Worm (Caenorhabditis elegans) whole organism, early embryonic: ENCODE measurements around the gene M04B2.7.
A peak's percentile ranks its signal among the peaks of the same experiment; 100 is the strongest.

Source experiments
- B0310.2 ChIP-seq: sonication (generic microtip); optimal IDR thresholded peaks from 2 replicates; lab custom pipeline; 2016; ENCODE audit warnings: mild to moderate bottlenecking, missing genetic modification characterization, missing compliant biosample characterization
- F13C5.2 ChIP-seq: sonication (generic microtip); optimal IDR thresholded peaks from 2 replicates; lab custom pipeline; 2017; ENCODE audit warnings: mild to moderate bottlenecking, missing genetic modification characterization, inconsistent platforms, missing compliant biosample characterization
- aly-1 ChIP-seq: sonication (generic microtip); optimal IDR thresholded peaks from 2 replicates; lab custom pipeline; 2016; ENCODE audit warnings: missing genetic modification characterization, missing compliant biosample characterization
- ama-1 ChIP-seq: fragments of 150-350 bp; optimal IDR thresholded peaks from 2 replicates; lab custom pipeline; 2014
- ceh-13 ChIP-seq: fragments of 200-800 bp; sonication (Bioruptor generic); optimal IDR thresholded peaks from 2 replicates; lab custom pipeline; 2018; ENCODE audit warnings: mild to moderate bottlenecking, missing genetic modification characterization, missing compliant biosample characterization
- ceh-36 ChIP-seq: sonication (generic microtip); optimal IDR thresholded peaks from 2 replicates; lab custom pipeline; 2016; ENCODE audit warnings: missing genetic modification characterization, inconsistent platforms, missing compliant biosample characterization
- ets-7 ChIP-seq: sonication (generic microtip); optimal IDR thresholded peaks from 2 replicates; lab custom pipeline; 2016; ENCODE audit warnings: missing genotype, missing genetic modification characterization, missing compliant biosample characterization
- flt-1 ChIP-seq: fragments of 200-800 bp; sonication (Bioruptor generic); IDR thresholded peaks from 2 replicates; pipeline ENCODE4 v1.3.6; 2022; ENCODE audit warnings: missing genetic modification characterization, missing compliant biosample characterization
- hmbx-1 ChIP-seq: sonication (generic microtip); optimal IDR thresholded peaks from 2 replicates; lab custom pipeline; 2016; ENCODE audit warnings: mild to moderate bottlenecking, missing genetic modification characterization, missing compliant biosample characterization
- hmg-4 ChIP-seq: fragments of 200-800 bp; sonication (Bioruptor generic); optimal IDR thresholded peaks from 2 replicates; lab custom pipeline; 2018; ENCODE audit warnings: mild to moderate bottlenecking, missing genetic modification characterization, missing compliant biosample characterization
- hnd-1 ChIP-seq: sonication (generic microtip); optimal IDR thresholded peaks from 2 replicates; lab custom pipeline; 2016; ENCODE audit warnings: missing genetic modification characterization, missing compliant biosample characterization
- pes-1 ChIP-seq: fragments of 200-800 bp; sonication (Bioruptor generic); IDR thresholded peaks from 2 replicates; pipeline ENCODE4 v1.3.6; 2022; ENCODE audit warnings: missing genetic modification reagents, missing genetic modification characterization, missing compliant biosample characterization
- scrt-1 ChIP-seq: fragments of 200-800 bp; sonication (Bioruptor generic); IDR thresholded peaks from 2 replicates; pipeline ENCODE4 v1.3.6; 2022; ENCODE audit warnings: missing genetic modification characterization, missing compliant biosample characterization
- sea-1 ChIP-seq: fragments of 200-800 bp; sonication (Bioruptor generic); conservative IDR thresholded peaks from 2 replicates; pipeline ENCODE4 v1.3.6; 2022; ENCODE audit warnings: missing genetic modification characterization, missing compliant biosample characterization
- tbx-11 ChIP-seq: fragments of 200-800 bp; sonication (Bioruptor generic); IDR thresholded peaks from 2 replicates; pipeline ENCODE4 v1.3.6; 2022; ENCODE audit warnings: missing genetic modification characterization, missing compliant biosample characterization
- tbx-37 ChIP-seq: fragments of 200-800 bp; sonication (Bioruptor generic); conservative IDR thresholded peaks from 2 replicates; pipeline ENCODE4 v1.3.6; 2022; ENCODE audit warnings: missing genetic modification reagents, missing genetic modification characterization, missing compliant biosample characterization
- tra-4 ChIP-seq: sonication (generic microtip); optimal IDR thresholded peaks from 2 replicates; lab custom pipeline; 2017; ENCODE audit warnings: missing genetic modification characterization, missing compliant biosample characterization

M04B2.7 gene

DNA sequence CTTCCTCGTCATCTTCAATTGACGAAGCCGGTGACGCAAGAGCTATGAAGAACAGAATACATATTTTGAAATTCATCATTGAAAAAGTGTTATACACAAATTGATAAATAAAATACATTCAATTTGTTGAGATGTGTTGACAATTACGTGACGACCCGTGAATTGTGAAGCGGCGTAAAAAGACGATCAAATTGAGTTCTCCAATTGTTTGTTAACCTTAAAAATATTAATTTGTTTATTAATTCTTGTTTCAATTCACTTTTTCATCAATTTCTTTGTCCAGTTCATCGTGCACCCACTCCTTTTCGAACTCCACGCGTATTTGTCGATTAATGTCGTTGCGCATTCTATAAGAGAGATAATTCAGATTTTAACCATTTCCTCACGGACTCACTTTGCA, 43.6 kb upstream of the M04B2.7 start, which contains the start of gene spe-36:
Gene spe-36, minus strand, starts transcription at position 101 of the 400 bp plus-strand sequence.
- TF ChIP-seq hmbx-1 (tag; lab: Kevin White, UChicago) (no peak), F13C5.2 (tag; lab: Kevin White, UChicago) (no peak), ceh-13 (GFP tag; lab: Kevin White, UChicago) (no peak), ceh-36 (no peak), tra-4 (no peak), sea-1 (GFP tag; lab: Robert Waterston, UW) (no peak), tbx-37 (GFP tag; lab: Robert Waterston, UW) (no peak), B0310.2 (no peak), aly-1 (tag; lab: Kevin White, UChicago) (no peak), scrt-1 (GFP tag; lab: Robert Waterston, UW) (no peak), tbx-11 (GFP tag; lab: Robert Waterston, UW) (no peak), hmg-4 (GFP tag; lab: Kevin White, UChicago) (no peak), pes-1 (GFP tag; lab: Robert Waterston, UW) (no peak), hnd-1 (tag; lab: Kevin White, UChicago) (no peak)

DNA sequence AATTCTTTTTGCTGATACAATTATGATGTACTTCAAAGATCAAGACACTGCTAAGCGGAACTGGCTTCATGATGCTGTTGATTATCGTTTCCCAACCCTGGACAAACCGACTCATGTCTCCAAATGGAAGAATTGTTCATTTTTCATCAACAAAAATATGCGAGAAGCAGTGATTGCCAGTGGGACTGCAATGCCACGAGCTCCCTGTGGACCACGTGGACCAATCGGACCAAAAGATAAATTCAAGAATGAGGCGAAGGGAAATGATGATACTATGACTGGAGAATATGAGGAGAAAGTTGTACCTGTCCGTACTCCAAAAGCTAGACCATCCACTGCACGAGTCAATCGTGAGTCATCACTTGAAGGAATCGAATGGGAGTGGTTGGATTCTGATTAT, 37.9 kb upstream of the M04B2.7 start:
- TF ChIP-seq tra-4 (no peak), flt-1 (no peak), hmbx-1 (tag; lab: Kevin White, UChicago) (no peak), ets-7 (no peak), ceh-36 (no peak), hnd-1 (tag; lab: Kevin White, UChicago) (no peak), hmg-4 (GFP tag; lab: Kevin White, UChicago) (no peak), sea-1 (GFP tag; lab: Robert Waterston, UW) (no peak), tbx-37 (GFP tag; lab: Robert Waterston, UW) (no peak), pes-1 (GFP tag; lab: Robert Waterston, UW) (no peak), B0310.2 (no peak), F13C5.2 (tag; lab: Kevin White, UChicago) (no peak), tbx-11 (GFP tag; lab: Robert Waterston, UW) (no peak), aly-1 (tag; lab: Kevin White, UChicago) (no peak), scrt-1 (GFP tag; lab: Robert Waterston, UW) (no peak), ceh-13 (GFP tag; lab: Kevin White, UChicago) (no peak), ama-1 (lab: Kevin White, UChicago) (no peak)

DNA sequence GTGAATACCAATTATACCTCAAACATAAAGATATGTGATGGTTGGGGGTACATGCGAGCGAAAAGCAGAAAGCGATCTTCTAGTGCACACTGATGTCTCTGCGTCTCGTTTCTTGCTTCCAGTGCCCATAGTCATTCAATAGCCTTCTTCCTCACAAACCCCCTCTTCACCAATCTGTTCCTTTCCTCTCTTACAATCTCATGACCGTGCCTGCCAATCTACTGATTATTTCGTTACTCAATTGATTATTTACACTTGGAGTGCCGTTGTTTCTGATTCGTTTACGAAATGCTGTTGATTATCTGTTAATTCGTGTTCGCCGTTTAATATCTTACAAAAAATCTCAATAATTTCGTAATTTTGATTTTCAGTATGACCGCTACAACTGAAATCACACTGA, 36.3 kb upstream of the M04B2.7 start:
- TF ChIP-seq sea-1 (GFP tag; lab: Robert Waterston, UW) (no peak), tbx-37 (GFP tag; lab: Robert Waterston, UW) (no peak), ama-1 (lab: Kevin White, UChicago) (no peak), scrt-1 (GFP tag; lab: Robert Waterston, UW) (no peak), hmbx-1 (tag; lab: Kevin White, UChicago) (no peak), ceh-13 (GFP tag; lab: Kevin White, UChicago) (no peak), hnd-1 (tag; lab: Kevin White, UChicago) (no peak), tbx-11 (GFP tag; lab: Robert Waterston, UW) (no peak)

DNA sequence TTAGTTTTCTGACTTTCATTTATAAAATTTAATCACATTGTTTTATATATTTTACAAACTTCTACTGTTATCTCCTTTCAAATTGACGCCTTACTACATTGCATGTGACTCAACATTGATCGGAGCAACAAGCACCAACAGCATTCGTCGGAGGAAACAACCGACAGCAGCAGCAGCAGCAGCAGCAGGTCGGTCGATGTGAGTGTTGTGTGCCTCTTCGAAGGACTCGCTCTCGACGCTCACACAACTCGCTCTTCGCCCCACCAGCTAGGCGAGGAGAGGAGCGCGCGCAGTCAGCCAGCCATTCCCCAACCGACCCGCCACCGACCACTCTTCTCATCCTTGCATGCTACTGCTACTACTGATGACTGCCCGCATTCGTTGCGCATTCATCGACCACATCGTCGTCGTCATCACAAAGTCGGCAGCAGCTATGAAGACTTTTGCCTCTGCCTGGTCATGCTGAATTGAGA, 35.4 kb upstream of the M04B2.7 start, which contains the start of gene F12F6.1:
Gene F12F6.1, plus strand, starts transcription at position 51 of the 473 bp plus-strand sequence.
- TF ChIP-seq hmg-4 (GFP tag; lab: Kevin White, UChicago) (peak; percentile 81), ama-1 (lab: Kevin White, UChicago) (no peak), ceh-13 (GFP tag; lab: Kevin White, UChicago) (no peak), scrt-1 (GFP tag; lab: Robert Waterston, UW) (no peak), tra-4 (no peak), tbx-11 (GFP tag; lab: Robert Waterston, UW) (no peak), tbx-37 (GFP tag; lab: Robert Waterston, UW) (no peak), ceh-36 (no peak), hmbx-1 (tag; lab: Kevin White, UChicago) (no peak), B0310.2 (no peak), aly-1 (tag; lab: Kevin White, UChicago) (no peak), hnd-1 (tag; lab: Kevin White, UChicago) (no peak), F13C5.2 (tag; lab: Kevin White, UChicago) (no peak), flt-1 (no peak), sea-1 (GFP tag; lab: Robert Waterston, UW) (0 out of 2 replicates have a peak, but pooled peaks have one; percentile 46)

DNA sequence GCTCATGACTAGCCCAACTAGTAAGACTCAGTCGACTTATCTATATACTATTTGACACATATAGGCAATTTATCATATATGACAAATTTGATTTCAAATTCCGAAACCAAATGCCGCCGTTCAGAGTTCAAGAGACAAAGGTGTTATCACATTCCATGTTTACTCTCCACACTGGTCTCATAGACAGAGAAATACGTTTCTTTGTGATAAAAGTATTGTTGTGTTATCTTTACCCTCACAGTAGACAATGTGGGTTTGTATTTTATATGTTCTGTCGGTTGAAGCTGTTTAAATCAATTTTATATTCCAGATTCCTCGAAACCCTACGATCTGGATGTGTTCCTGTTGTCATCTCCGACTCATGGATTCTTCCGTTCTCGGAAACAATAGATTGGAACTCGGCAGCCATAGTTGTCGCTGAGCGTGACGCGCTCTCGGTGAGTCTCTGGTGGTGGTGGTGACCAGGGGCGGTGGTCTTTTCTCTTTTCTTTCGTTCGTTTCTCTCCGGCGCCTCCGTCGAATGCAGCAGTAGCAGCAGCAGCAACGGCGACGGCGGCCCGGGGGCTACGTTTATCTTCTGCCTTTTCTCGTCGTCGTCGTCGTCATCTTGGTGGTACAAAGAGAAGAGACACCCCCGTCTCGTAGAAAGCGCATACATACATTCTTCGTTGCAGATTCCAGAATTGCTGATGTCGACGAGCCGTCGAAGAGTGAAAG, 34.0 kb upstream of the M04B2.7 start:
- no peak for TF ChIP-seq aly-1 (tag; lab: Kevin White, UChicago)
- TF ChIP-seq ceh-13 (GFP tag; lab: Kevin White, UChicago), result no peak
- peak; percentile 16 for TF ChIP-seq hmg-4 (GFP tag; lab: Kevin White, UChicago)
- no peak for TF ChIP-seq ceh-36
- no peak for TF ChIP-seq sea-1 (GFP tag; lab: Robert Waterston, UW)
- TF ChIP-seq pes-1 (GFP tag; lab: Robert Waterston, UW), result peak; percentile 22; the same call in 1 of the 2 replicates

DNA sequence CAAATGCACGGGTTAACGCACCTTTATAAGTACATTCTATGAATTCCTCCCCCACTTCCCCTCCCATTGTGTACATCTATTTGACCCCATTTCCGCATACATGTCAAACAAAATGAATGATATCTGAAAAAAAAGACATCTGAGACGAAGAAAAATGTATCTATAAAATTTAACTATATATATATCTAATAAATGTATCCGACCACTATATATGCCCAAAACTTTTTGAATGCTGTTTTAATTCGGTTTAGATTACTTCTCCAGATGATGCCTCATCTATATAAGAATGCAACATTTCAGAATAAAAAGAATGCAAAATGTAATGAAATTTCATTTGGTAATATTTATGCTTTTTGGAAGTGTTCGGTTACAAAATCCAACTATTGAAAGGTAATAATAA, 29.9 kb upstream of the M04B2.7 start, which contains the start of gene rib-1:
Gene rib-1, plus strand, starts transcription at position 301 of the 400 bp plus-strand sequence.
- no peak for TF ChIP-seq sea-1 (GFP tag; lab: Robert Waterston, UW)
- TF ChIP-seq tbx-37 (GFP tag; lab: Robert Waterston, UW), result no peak
- TF ChIP-seq hmg-4 (GFP tag; lab: Kevin White, UChicago), result no peak
- no peak for TF ChIP-seq flt-1
- no peak for TF ChIP-seq aly-1 (tag; lab: Kevin White, UChicago)
- no peak for TF ChIP-seq pes-1 (GFP tag; lab: Robert Waterston, UW)
- TF ChIP-seq tra-4, result no peak
- no peak for TF ChIP-seq ama-1 (lab: Kevin White, UChicago)
- no peak for TF ChIP-seq scrt-1 (GFP tag; lab: Robert Waterston, UW)
- no peak for TF ChIP-seq hmbx-1 (tag; lab: Kevin White, UChicago)
- no peak for TF ChIP-seq tbx-11 (GFP tag; lab: Robert Waterston, UW)
- TF ChIP-seq hnd-1 (tag; lab: Kevin White, UChicago), result no peak
- TF ChIP-seq F13C5.2 (tag; lab: Kevin White, UChicago), result no peak
- no peak for TF ChIP-seq ceh-13 (GFP tag; lab: Kevin White, UChicago)
- TF ChIP-seq B0310.2, result no peak
- no peak for TF ChIP-seq ets-7
- no peak for TF ChIP-seq ceh-36
